Worm (Caenorhabditis elegans): ENCODE measurements around the gene K08D9.10.

- TF ChIP-seq elt-3 (tag; optimal IDR thresholded peaks at IDR 0.05): no peak
- no peak for TF ChIP-seq unc-62 (GFP tag; optimal IDR thresholded peaks at IDR 0.05)
- no peak for TF ChIP-seq snpc-4 (tag; optimal IDR thresholded peaks at IDR 0.05)
Observed at ce11 chrV:3200323-3200722, 30.4 kb upstream of the K08D9.10 start, which contains the start of gene K08D9.4.

Data from whole organism, L3 larva.